Worm (Caenorhabditis elegans) whole organism, L4 larva: ENCODE data around the gene prp-19.
A peak's percentile ranks its signal among the peaks of the same experiment; 100 is the strongest.

Experiments used
- F37D6.2 ChIP-seq: sonication (generic microtip); optimal IDR thresholded peaks from 2 replicates; lab custom pipeline; 2016; ENCODE audit warnings: mild to moderate bottlenecking, missing genetic modification characterization, missing compliant biosample characterization
- F44E2.7 ChIP-seq: fragments of 200-800 bp; sonication (Bioruptor generic); IDR thresholded peaks from 2 replicates; pipeline ENCODE4 v2.1.2; 2022; ENCODE audit warnings: missing genetic modification characterization, missing compliant biosample characterization
- F49E8.2 ChIP-seq: sonication (generic microtip); optimal IDR thresholded peaks from 2 replicates; lab custom pipeline; 2016; ENCODE audit warnings: missing compliant biosample characterization, mild to moderate bottlenecking, missing genetic modification characterization, borderline replicate concordance
- ZK337.2 ChIP-seq: fragments of 200-800 bp; sonication (Bioruptor generic); IDR thresholded peaks from 2 replicates; pipeline ENCODE4 v1.3.6; 2022; ENCODE audit warnings: missing genetic modification reagents, missing genetic modification characterization, missing compliant biosample characterization
- aha-1 ChIP-seq: fragments of 150-350 bp; peaks from one replicate; lab custom pipeline; 2014; ENCODE audit warnings: missing biosample characterization, missing genetic modification characterization
- arid-1 ChIP-seq: fragments of 200-800 bp; sonication (Bioruptor generic); conservative IDR thresholded peaks from 2 replicates; pipeline ENCODE4 v1.3.6; 2022; ENCODE audit warnings: missing genetic modification reagents, missing genetic modification characterization, missing compliant biosample characterization
- attf-4 ChIP-seq: sonication (generic microtip); optimal IDR thresholded peaks from 3 replicates; lab custom pipeline; 2017; ENCODE audit warnings: missing biosample characterization, missing genetic modification characterization
- ceh-20 ChIP-seq: fragments of 200-800 bp; sonication (Bioruptor generic); IDR thresholded peaks from 2 replicates; pipeline ENCODE4 v1.3.6; 2022; ENCODE audit warnings: missing genetic modification reagents, missing genetic modification characterization, missing compliant biosample characterization
- ceh-32 ChIP-seq: sonication (generic microtip); optimal IDR thresholded peaks from 2 replicates; lab custom pipeline; 2016; ENCODE audit warnings: mild to moderate bottlenecking, missing genetic modification characterization, missing compliant biosample characterization; ENCODE audit not compliant: poor library complexity
- ces-1 ChIP-seq: fragments of 150-350 bp; sonication (generic microtip); optimal IDR thresholded peaks from 4 replicates; lab custom pipeline; 2014; ENCODE audit warnings: missing biosample characterization, missing genetic modification reagents, missing genetic modification characterization
- daf-16 ChIP-seq, 3 experiments: sonication (generic microtip); optimal IDR thresholded peaks; 2 replicates each; lab custom pipeline; 2016 to 2017; ENCODE audit warnings: missing genetic modification characterization in 3 of 3, missing genetic modification reagents in 3 of 3, mild to moderate bottlenecking in 2 of 3, missing compliant biosample characterization in 2 of 3, missing biosample characterization in 1 of 3, moderate library complexity in 1 of 3
- dmd-6 ChIP-seq: fragments of 200-800 bp; sonication (Bioruptor generic); IDR thresholded peaks from 2 replicates; pipeline ENCODE4 v1.3.6; 2022; ENCODE audit warnings: missing genetic modification reagents, missing genetic modification characterization, missing compliant biosample characterization
- dmd-9 ChIP-seq: fragments of 200-800 bp; sonication (Bioruptor generic); IDR thresholded peaks from 2 replicates; pipeline ENCODE4 v1.3.6; 2022; ENCODE audit warnings: missing genetic modification reagents, missing genetic modification characterization, missing compliant biosample characterization
- dpl-1 ChIP-seq: fragments of 150-350 bp; optimal IDR thresholded peaks from 2 replicates; lab custom pipeline; 2014; ENCODE audit warnings: missing biosample characterization, missing genetic modification reagents, missing genetic modification characterization
- dve-1 ChIP-seq: sonication (generic microtip); optimal IDR thresholded peaks from 2 replicates; lab custom pipeline; 2017; ENCODE audit warnings: antibody characterized with exemption, mild to moderate bottlenecking, missing genetic modification characterization, missing compliant biosample characterization; ENCODE audit not compliant: insufficient read depth
- egl-27 ChIP-seq: sonication (generic microtip); optimal IDR thresholded peaks from 3 replicates; lab custom pipeline; 2017; ENCODE audit warnings: missing biosample characterization, missing genetic modification reagents, missing genetic modification characterization
- fkh-10 ChIP-seq: fragments of 150-350 bp; optimal IDR thresholded peaks from 2 replicates; lab custom pipeline; 2014; ENCODE audit warnings: missing biosample characterization, missing genetic modification reagents, missing genetic modification characterization
- gei-8 ChIP-seq: fragments of 200-800 bp; sonication (Bioruptor generic); optimal IDR thresholded peaks from 2 replicates; lab custom pipeline; 2018; ENCODE audit warnings: mild to moderate bottlenecking, missing genetic modification characterization, missing compliant biosample characterization
- hif-1 ChIP-seq, 2 experiments: sonication (generic microtip); optimal IDR thresholded peaks; 2 replicates each; lab custom pipeline; 2016 to 2017; ENCODE audit warnings: missing compliant biosample characterization in 2 of 2, missing genetic modification characterization in 2 of 2, missing genetic modification reagents in 2 of 2, missing genotype in 2 of 2, mild to moderate bottlenecking in 1 of 2
- hlh-30 ChIP-seq: sonication (generic microtip); optimal IDR thresholded peaks from 2 replicates; lab custom pipeline; 2017; ENCODE audit warnings: antibody characterized with exemption, mild to moderate bottlenecking, missing genetic modification characterization, missing compliant biosample characterization; ENCODE audit not compliant: insufficient read depth
- hmg-1.1 ChIP-seq: fragments of 200-800 bp; sonication (Bioruptor generic); IDR thresholded peaks from 2 replicates; pipeline ENCODE4 v1.3.6; 2022; ENCODE audit warnings: missing genetic modification reagents, missing genetic modification characterization, missing compliant biosample characterization
- jun-1 ChIP-seq: fragments of 150-350 bp; optimal IDR thresholded peaks from 2 replicates; lab custom pipeline; 2014; ENCODE audit warnings: missing biosample characterization, missing genetic modification reagents, missing genetic modification characterization
- lin-13 ChIP-seq: fragments of 150-350 bp; optimal IDR thresholded peaks from 2 replicates; lab custom pipeline; 2014; ENCODE audit warnings: missing biosample characterization, missing genetic modification reagents, missing genetic modification characterization
- lin-38 ChIP-seq: fragments of 200-800 bp; sonication (Bioruptor generic); IDR thresholded peaks from 2 replicates; pipeline ENCODE4 v1.3.6; 2022; ENCODE audit warnings: missing genetic modification reagents, missing genetic modification characterization, missing compliant biosample characterization
- lsy-2 ChIP-seq, 2 experiments: fragments of 150-350 bp in 1 of 2; sonication (generic microtip) in 1 of 2; optimal IDR thresholded peaks; 2 replicates each; lab custom pipeline; 2014 to 2017; ENCODE audit warnings: missing biosample characterization in 2 of 2, missing genetic modification characterization in 2 of 2
- mep-1 ChIP-seq: fragments of 150-350 bp; sonication (generic microtip); optimal IDR thresholded peaks from 3 replicates; lab custom pipeline; 2014; ENCODE audit warnings: missing biosample characterization, missing genetic modification characterization
- mes-2 ChIP-seq: sonication (generic microtip); optimal IDR thresholded peaks from 2 replicates; lab custom pipeline; 2016; ENCODE audit warnings: missing genotype, mild to moderate bottlenecking, missing genetic modification characterization, missing compliant biosample characterization; ENCODE audit not compliant: poor library complexity, severe bottlenecking
- mxl-3 ChIP-seq: fragments of 200-800 bp; sonication (Bioruptor generic); optimal IDR thresholded peaks from 2 replicates; lab custom pipeline; 2018; ENCODE audit warnings: mild to moderate bottlenecking, missing genetic modification characterization, missing compliant biosample characterization
- nhr-11 ChIP-seq: fragments of 150-350 bp; optimal IDR thresholded peaks from 2 replicates; lab custom pipeline; 2014; ENCODE audit warnings: missing biosample characterization, missing genetic modification characterization
- nhr-111 ChIP-seq: fragments of 200-800 bp; sonication (Bioruptor generic); optimal IDR thresholded peaks from 2 replicates; lab custom pipeline; 2018; ENCODE audit warnings: mild to moderate bottlenecking, missing genetic modification characterization, missing compliant biosample characterization
- nhr-76 ChIP-seq: fragments of 150-350 bp; optimal IDR thresholded peaks from 2 replicates; lab custom pipeline; 2014; ENCODE audit warnings: missing biosample characterization, missing genetic modification characterization
- rbr-2 ChIP-seq: sonication (generic microtip); optimal IDR thresholded peaks from 2 replicates; lab custom pipeline; 2016; ENCODE audit warnings: missing genotype, missing genetic modification characterization, missing compliant biosample characterization
- sdz-12 ChIP-seq: fragments of 200-800 bp; sonication (Bioruptor generic); optimal IDR thresholded peaks from 2 replicates; lab custom pipeline; 2018; ENCODE audit warnings: mild to moderate bottlenecking, missing genetic modification characterization, missing compliant biosample characterization
- snpc-4 ChIP-seq: fragments of 150-350 bp; optimal IDR thresholded peaks from 2 replicates; lab custom pipeline; 2014; ENCODE audit warnings: missing biosample characterization, missing genetic modification characterization
- unc-130 ChIP-seq: sonication (generic microtip); optimal IDR thresholded peaks from 2 replicates; lab custom pipeline; 2016; ENCODE audit warnings: missing genetic modification reagents, missing genetic modification characterization, missing compliant biosample characterization
- ztf-11 ChIP-seq: fragments of 150-350 bp; optimal IDR thresholded peaks from 2 replicates; lab custom pipeline; 2014; ENCODE audit warnings: missing biosample characterization, missing genetic modification characterization
- ztf-7 ChIP-seq: fragments of 150-350 bp; optimal IDR thresholded peaks from 2 replicates; lab custom pipeline; 2014; ENCODE audit warnings: missing biosample characterization, missing genetic modification characterization

The prp-19 gene

DNA sequence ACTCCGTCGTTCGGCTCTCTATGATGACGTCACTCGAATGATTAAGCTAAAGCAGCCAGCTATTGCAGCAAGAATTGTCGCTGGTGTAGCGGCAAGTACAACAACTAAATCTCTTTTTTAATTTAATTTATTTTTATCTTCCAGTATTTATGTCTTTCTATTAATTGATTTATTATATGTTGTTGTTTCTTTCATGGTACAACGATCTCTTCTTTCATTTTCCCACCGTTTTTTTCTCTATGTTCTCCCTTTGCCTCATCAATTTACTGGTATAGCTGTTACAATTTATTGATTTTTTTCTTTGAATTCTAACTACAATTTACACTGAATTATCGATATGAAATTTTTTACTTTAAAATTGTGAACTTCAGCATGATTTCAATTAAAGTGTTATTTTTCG lies 23.8 kb upstream of the prp-19 start, which contains the start of gene moc-6:
TSS of gene moc-6 (plus strand) at position 301 of the 400 bp plus-strand sequence.
- no peak for TF ChIP-seq arid-1 (GFP tag; lab: Robert Waterston, UW)
- TF ChIP-seq mep-1, result no peak
- TF ChIP-seq daf-16 (GFP tag; optimal IDR thresholded peaks at IDR 0.05; lab: Kevin White, UChicago), result no peak
- TF ChIP-seq daf-16 (tag; optimal IDR thresholded peaks at IDR 0.05; lab: Kevin White, UChicago), result no peak
- TF ChIP-seq egl-27, result no peak
- TF ChIP-seq nhr-11 (tag; lab: Kevin White, UChicago), result no peak
- no peak for TF ChIP-seq dmd-6 (GFP tag; lab: Robert Waterston, UW)
- no peak for TF ChIP-seq hif-1 (tag; optimal IDR thresholded peaks at IDR 0.05; lab: Kevin White, UChicago)
- TF ChIP-seq mxl-3 (GFP tag; lab: Kevin White, UChicago), result no peak
- no peak for TF ChIP-seq hlh-30 (tag; lab: Kevin White, UChicago)
- no peak for TF ChIP-seq lsy-2 (tag; optimal IDR thresholded peaks at IDR 0.05; lab: Kevin White, UChicago)
- TF ChIP-seq dmd-9 (GFP tag; lab: Robert Waterston, UW), result no peak
- no peak for TF ChIP-seq F44E2.7
- no peak for TF ChIP-seq nhr-76 (tag; lab: Kevin White, UChicago)

- TF ChIP-seq dmd-9 (GFP tag; lab: Robert Waterston, UW), result no peak
- peak; percentile 39 for TF ChIP-seq hlh-30 (tag; lab: Kevin White, UChicago)
- TF ChIP-seq F37D6.2, result no peak
- no peak for TF ChIP-seq aha-1 (tag; lab: Kevin White, UChicago)
- TF ChIP-seq lin-38 (GFP tag; lab: Robert Waterston, UW), result no peak
- TF ChIP-seq sdz-12 (GFP tag; lab: Kevin White, UChicago), result no peak
- no peak for TF ChIP-seq fkh-10 (GFP tag; lab: Kevin White, UChicago)
Observed at ce11 chrIII:5193266-5193665, 21.4 kb upstream of the prp-19 start.

ce11 chrIII:5190671-5191174 lies 18.9 kb upstream of the prp-19 start, which contains the start of gene hira-1:
TSS of gene hira-1 (plus strand) at chrIII:5191124.
- peak; percentile 28 for TF ChIP-seq mep-1
- TF ChIP-seq lin-38 (GFP tag; lab: Robert Waterston, UW), result peak; percentile 75
- no peak for TF ChIP-seq jun-1 (tag; lab: Kevin White, UChicago)
- peak; percentile 6 for TF ChIP-seq ces-1 (GFP tag; lab: Kevin White, UChicago)
- no peak for TF ChIP-seq hmg-1.1 (GFP tag; lab: Robert Waterston, UW)
- TF ChIP-seq ceh-20 (GFP tag; lab: Robert Waterston, UW), result no peak
- no peak for TF ChIP-seq ztf-11
- TF ChIP-seq mes-2, result peak; percentile 63
- TF ChIP-seq daf-16 (GFP tag; optimal IDR thresholded peaks at IDR 0.05; lab: Kevin White, UChicago), result no peak
- TF ChIP-seq daf-16 (tag; optimal IDR thresholded peaks at IDR 0.05; lab: Kevin White, UChicago), result no peak
- peak; percentile 33 for TF ChIP-seq dve-1 (tag; lab: Kevin White, UChicago)
- peak; percentile 9 for TF ChIP-seq ztf-7
- peak; percentile 77 for TF ChIP-seq dpl-1
- peak; percentile 39 for TF ChIP-seq hlh-30 (tag; lab: Kevin White, UChicago)
- TF ChIP-seq aha-1 (tag; lab: Kevin White, UChicago), result no peak
- peak in 1 of 2 experiments; percentile 65 for TF ChIP-seq lsy-2 (tag; optimal IDR thresholded peaks at IDR 0.05; lab: Kevin White, UChicago)
- TF ChIP-seq attf-4 (tag; lab: Kevin White, UChicago), result no peak

DNA sequence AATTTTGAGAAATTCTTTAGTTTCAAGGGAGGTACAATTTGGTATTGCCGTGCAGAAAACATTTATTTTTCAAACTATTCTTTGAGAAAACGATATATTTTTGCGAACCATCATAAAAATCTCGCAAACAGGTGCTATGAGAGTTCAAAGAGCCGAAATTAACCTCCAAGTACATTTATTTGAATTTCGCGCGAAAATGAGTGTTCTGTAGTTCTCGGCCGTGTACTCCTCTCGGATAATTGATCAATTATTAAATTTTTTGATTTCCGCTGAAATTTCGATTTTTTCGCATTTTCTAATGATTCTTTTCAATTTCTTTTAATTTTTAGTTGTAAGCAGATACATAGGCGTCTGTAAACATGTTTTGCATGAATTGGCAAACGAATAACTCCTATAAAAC lies 18.3 kb upstream of the prp-19 start:
- TF ChIP-seq mes-2 (peak; percentile 88), snpc-4 (tag; lab: Kevin White, UChicago) (no peak), F49E8.2 (peak; percentile 16), lsy-2 (tag; optimal IDR thresholded peaks at IDR 0.05; lab: Kevin White, UChicago) (peak in 1 of 2 experiments; percentile 27), hif-1 (tag; optimal IDR thresholded peaks at IDR 0.05; lab: Kevin White, UChicago) (peak in 1 of 2 experiments; percentile 27), ZK337.2 (GFP tag; lab: Robert Waterston, UW) (peak; percentile 58; the same call in 1 of the 2 replicates), arid-1 (GFP tag; lab: Robert Waterston, UW) (0 out of 2 replicates have a peak, but pooled peaks have one; percentile 29), rbr-2 (tag; lab: Kevin White, UChicago) (no peak), nhr-111 (no peak), ceh-32 (tag; lab: Kevin White, UChicago) (no peak), lin-13 (GFP tag; lab: Kevin White, UChicago) (no peak), dpl-1 (peak; percentile 88), lin-38 (GFP tag; lab: Robert Waterston, UW) (peak; percentile 44), gei-8 (GFP tag; lab: Kevin White, UChicago) (no peak), dmd-6 (GFP tag; lab: Robert Waterston, UW) (peak; percentile 33; the same call in 1 of the 2 replicates), unc-130 (GFP tag; lab: Kevin White, UChicago) (no peak)
- TF ChIP-seq, all 104 proteins: peak for 9
